Worm (Caenorhabditis elegans) whole organism, young adult: ENCODE data around the gene M163.11.

Experiments used
- B0019.2 ChIP-seq: fragments of 200-800 bp; sonication (Bioruptor generic); conservative IDR thresholded peaks from 2 replicates; pipeline ENCODE4 v1.3.6; 2022; ENCODE audit warnings: missing genetic modification reagents, missing genetic modification characterization, missing compliant biosample characterization
- B0261.1 ChIP-seq: sonication (generic microtip); optimal IDR thresholded peaks from 2 replicates; lab custom pipeline; 2016; ENCODE audit warnings: mild to moderate bottlenecking, missing genetic modification characterization, moderate library complexity, missing compliant biosample characterization
- B0336.3 ChIP-seq: fragments of 200-800 bp; sonication (Bioruptor generic); IDR thresholded peaks from 2 replicates; pipeline ENCODE4 v1.3.6; 2022; ENCODE audit warnings: missing genetic modification characterization, missing compliant biosample characterization
- C06A6.2 ChIP-seq: fragments of 200-800 bp; sonication (Bioruptor generic); conservative IDR thresholded peaks from 2 replicates; pipeline ENCODE4 v1.3.6; 2022; ENCODE audit warnings: missing genetic modification characterization, missing compliant biosample characterization
- D2030.7 ChIP-seq: fragments of 200-800 bp; sonication (Bioruptor generic); IDR thresholded peaks from 2 replicates; pipeline ENCODE4 v1.3.6; 2022; ENCODE audit warnings: missing genetic modification reagents, missing genetic modification characterization, missing compliant biosample characterization
- F23B12.7 ChIP-seq: sonication (generic microtip); optimal IDR thresholded peaks from 2 replicates; lab custom pipeline; 2017; ENCODE audit warnings: missing genetic modification characterization, mild to moderate bottlenecking, missing compliant biosample characterization, antibody characterized with exemption, moderate library complexity; ENCODE audit not compliant: insufficient read depth
- F37B4.10 ChIP-seq: fragments of 200-800 bp; sonication (Bioruptor generic); IDR thresholded peaks from 2 replicates; pipeline ENCODE4 v1.3.6; 2022; ENCODE audit warnings: missing genetic modification characterization, missing compliant biosample characterization
- F49E8.2 ChIP-seq: sonication (generic microtip); optimal IDR thresholded peaks from 3 replicates; lab custom pipeline; 2017; ENCODE audit warnings: missing genetic modification characterization, mild to moderate bottlenecking, missing compliant biosample characterization, antibody characterized with exemption, moderate library complexity; ENCODE audit not compliant: insufficient read depth
- F52B5.7 ChIP-seq: sonication (generic microtip); optimal IDR thresholded peaks from 2 replicates; lab custom pipeline; 2016; ENCODE audit warnings: mild to moderate bottlenecking, missing genetic modification characterization, missing compliant biosample characterization
- F57C9.4 ChIP-seq: sonication (generic microtip); optimal IDR thresholded peaks from 2 replicates; lab custom pipeline; 2017; ENCODE audit warnings: mild to moderate bottlenecking, missing genetic modification characterization, missing compliant biosample characterization
- K11D2.4 ChIP-seq: fragments of 200-800 bp; sonication (Bioruptor generic); IDR thresholded peaks from 2 replicates; pipeline ENCODE4 v1.3.6; 2022; ENCODE audit warnings: missing genetic modification reagents, missing genetic modification characterization, missing compliant biosample characterization
- Y67H2A.10 ChIP-seq: fragments of 200-800 bp; sonication (Bioruptor generic); conservative IDR thresholded peaks from 2 replicates; pipeline ENCODE4 v1.3.6; 2022; ENCODE audit warnings: missing genetic modification reagents, missing genetic modification characterization, missing compliant biosample characterization
- Y95B8A.8 ChIP-seq: fragments of 200-800 bp; sonication (Bioruptor generic); IDR thresholded peaks from 2 replicates; pipeline ENCODE4 v1.3.6; 2022; ENCODE audit warnings: missing genetic modification reagents, missing genetic modification characterization, missing compliant biosample characterization
- akir-1 ChIP-seq: fragments of 200-800 bp; sonication (Bioruptor generic); optimal IDR thresholded peaks from 2 replicates; lab custom pipeline; 2018; ENCODE audit warnings: mild to moderate bottlenecking, missing genetic modification characterization, moderate library complexity, missing compliant biosample characterization
- atf-7 ChIP-seq: sonication (generic microtip); optimal IDR thresholded peaks from 2 replicates; lab custom pipeline; 2017; ENCODE audit warnings: mild to moderate bottlenecking, missing genetic modification characterization, missing compliant biosample characterization
- athp-1 ChIP-seq: sonication (generic microtip); optimal IDR thresholded peaks from 2 replicates; lab custom pipeline; 2017; ENCODE audit warnings: mild to moderate bottlenecking, missing genetic modification characterization, missing compliant biosample characterization
- attf-3 ChIP-seq: fragments of 200-800 bp; sonication (Bioruptor generic); conservative IDR thresholded peaks from 2 replicates; pipeline ENCODE4 v1.3.6; 2022; ENCODE audit warnings: missing genetic modification reagents, missing genetic modification characterization, missing compliant biosample characterization
- cebp-1 ChIP-seq, 2 experiments: fragments of 200-800 bp in 1 of 2; sonication (Bioruptor generic) in 1 of 2; sonication (generic microtip) in 1 of 2; IDR thresholded peaks in 1 of 2; optimal IDR thresholded peaks in 1 of 2; 2 replicates each; pipeline versions ENCODE4 v1.3.6 to Lab custom; 2017 to 2022; ENCODE audit warnings: missing compliant biosample characterization in 2 of 2, missing genetic modification characterization in 2 of 2, mild to moderate bottlenecking in 1 of 2, missing genetic modification reagents in 1 of 2, moderate library complexity in 1 of 2
- ceh-27 ChIP-seq: fragments of 200-800 bp; sonication (Bioruptor generic); optimal IDR thresholded peaks from 2 replicates; lab custom pipeline; 2018; ENCODE audit warnings: mild to moderate bottlenecking, missing genetic modification characterization, moderate library complexity, missing compliant biosample characterization
- ceh-58 ChIP-seq: fragments of 200-800 bp; sonication (Bioruptor generic); IDR thresholded peaks from 2 replicates; pipeline ENCODE4 v1.3.6; 2022; ENCODE audit warnings: missing genetic modification characterization, missing compliant biosample characterization
- efl-1 ChIP-seq: fragments of 150-350 bp; optimal IDR thresholded peaks from 2 replicates; lab custom pipeline; 2014; ENCODE audit warnings: missing biosample characterization, missing genetic modification reagents, missing genetic modification characterization
- egl-18 ChIP-seq: fragments of 200-800 bp; sonication (Bioruptor generic); IDR thresholded peaks from 2 replicates; pipeline ENCODE4 v1.3.6; 2022; ENCODE audit warnings: missing genetic modification reagents, missing genetic modification characterization, missing compliant biosample characterization
- ekl-4 ChIP-seq: fragments of 200-800 bp; sonication (Bioruptor generic); IDR thresholded peaks from 2 replicates; pipeline ENCODE4 v1.3.6; 2022; ENCODE audit warnings: missing genetic modification reagents, missing genetic modification characterization, missing compliant biosample characterization
- ets-4 ChIP-seq: fragments of 200-800 bp; sonication (Bioruptor generic); optimal IDR thresholded peaks from 2 replicates; lab custom pipeline; 2018; ENCODE audit warnings: mild to moderate bottlenecking, missing genetic modification characterization, missing compliant biosample characterization
- gei-17 ChIP-seq: fragments of 200-800 bp; sonication (Bioruptor generic); optimal IDR thresholded peaks from 2 replicates; lab custom pipeline; 2018; ENCODE audit warnings: mild to moderate bottlenecking, missing genetic modification characterization, missing compliant biosample characterization
- hmg-20 ChIP-seq: fragments of 200-800 bp; sonication (Bioruptor generic); IDR thresholded peaks from 2 replicates; pipeline ENCODE4 v1.3.6; 2022; ENCODE audit warnings: missing genetic modification reagents, missing genetic modification characterization, missing compliant biosample characterization
- lin-40 ChIP-seq: sonication (generic microtip); optimal IDR thresholded peaks from 2 replicates; lab custom pipeline; 2016; ENCODE audit warnings: missing genetic modification characterization, mild to moderate bottlenecking, missing compliant biosample characterization, missing genotype, missing genetic modification reagents
- lin-54 ChIP-seq: fragments of 200-800 bp; sonication (Bioruptor generic); optimal IDR thresholded peaks from 2 replicates; lab custom pipeline; 2018; ENCODE audit warnings: mild to moderate bottlenecking, missing genetic modification characterization, missing compliant biosample characterization
- madf-6 ChIP-seq: fragments of 200-800 bp; sonication (Bioruptor generic); IDR thresholded peaks from 2 replicates; pipeline ENCODE4 v1.3.6; 2022; ENCODE audit warnings: missing genetic modification reagents, missing genetic modification characterization, missing compliant biosample characterization
- madf-8 ChIP-seq: fragments of 200-800 bp; sonication (Bioruptor generic); conservative IDR thresholded peaks from 2 replicates; pipeline ENCODE4 v1.3.6; 2022; ENCODE audit warnings: missing genetic modification reagents, missing genetic modification characterization, missing compliant biosample characterization
- mcd-1 ChIP-seq: fragments of 200-800 bp; sonication (Bioruptor generic); IDR thresholded peaks from 2 replicates; pipeline ENCODE4 v1.3.6; 2022; ENCODE audit warnings: missing genetic modification reagents, missing genetic modification characterization, missing compliant biosample characterization
- mel-28 ChIP-seq: sonication (generic microtip); optimal IDR thresholded peaks from 2 replicates; lab custom pipeline; 2016; ENCODE audit warnings: borderline replicate concordance, mild to moderate bottlenecking, missing genetic modification characterization, missing compliant biosample characterization
- nfya-2 ChIP-seq: fragments of 200-800 bp; sonication (Bioruptor generic); IDR thresholded peaks from 2 replicates; pipeline ENCODE4 v1.3.6; 2022; ENCODE audit warnings: missing genetic modification reagents, missing genetic modification characterization, missing compliant biosample characterization
- nhr-120 ChIP-seq: fragments of 200-800 bp; sonication (Bioruptor generic); IDR thresholded peaks from 2 replicates; pipeline ENCODE4 v1.3.6; 2022; ENCODE audit warnings: missing genetic modification characterization, missing compliant biosample characterization
- nhr-179 ChIP-seq: sonication (generic microtip); optimal IDR thresholded peaks from 2 replicates; lab custom pipeline; 2016; ENCODE audit warnings: mild to moderate bottlenecking, missing genetic modification characterization, missing compliant biosample characterization
- rec-8 ChIP-seq, 2 experiments: sonication (generic microtip); optimal IDR thresholded peaks; 2 replicates each; lab custom pipeline; 2016; ENCODE audit warnings: mild to moderate bottlenecking in 2 of 2, missing genetic modification characterization in 2 of 2, missing genetic modification reagents in 2 of 2, missing genotype in 2 of 2, missing biosample characterization in 1 of 2, missing compliant biosample characterization in 1 of 2, moderate library complexity in 1 of 2
- rpc-1 ChIP-seq, 2 experiments: fragments of 150-350 bp in 1 of 2; sonication (generic microtip) in 1 of 2; optimal IDR thresholded peaks; 2 replicates each; lab custom pipeline; 2014 to 2018; ENCODE audit warnings: missing biosample characterization in 1 of 2, missing genetic modification characterization in 1 of 2, missing genetic modification reagents in 1 of 2, missing genotype in 1 of 2
- somi-1 ChIP-seq: fragments of 200-800 bp; sonication (Bioruptor generic); optimal IDR thresholded peaks from 2 replicates; lab custom pipeline; 2018; ENCODE audit warnings: mild to moderate bottlenecking, missing genetic modification characterization, missing compliant biosample characterization
- zim-3 ChIP-seq: sonication (generic microtip); optimal IDR thresholded peaks from 2 replicates; lab custom pipeline; 2017; ENCODE audit warnings: mild to moderate bottlenecking, missing genetic modification characterization, moderate library complexity, missing compliant biosample characterization
- ztf-18 ChIP-seq: sonication (generic microtip); optimal IDR thresholded peaks from 2 replicates; lab custom pipeline; 2016; ENCODE audit warnings: missing genotype, mild to moderate bottlenecking, missing genetic modification characterization, missing compliant biosample characterization
- ztf-22 ChIP-seq: fragments of 200-800 bp; sonication (Bioruptor generic); optimal IDR thresholded peaks from 2 replicates; lab custom pipeline; 2018; ENCODE audit warnings: mild to moderate bottlenecking, missing genetic modification characterization, moderate library complexity, missing compliant biosample characterization
- ztf-25 ChIP-seq: fragments of 200-800 bp; sonication (Bioruptor generic); IDR thresholded peaks from 2 replicates; pipeline ENCODE4 v1.3.6; 2022; ENCODE audit warnings: missing genetic modification reagents, missing genetic modification characterization, missing compliant biosample characterization

M163.11 gene

ce11 chrX:14484827-14485226 lies 5.6 kb downstream of the M163.11 start, which contains the start of gene M163.8:
TSS of gene M163.8 (plus strand) at chrX:14485127.
- no peak for TF ChIP-seq Y67H2A.10
- TF ChIP-seq ceh-27 (GFP tag; lab: Kevin White, UChicago): no peak
- TF ChIP-seq B0336.3 (GFP tag; lab: Robert Waterston, UW): no peak
- TF ChIP-seq F52B5.7 (tag; lab: Kevin White, UChicago): no peak
- no peak for TF ChIP-seq attf-3 (GFP tag; lab: Robert Waterston, UW)

- TF ChIP-seq ceh-27 (GFP tag; lab: Kevin White, UChicago) (no peak), nfya-2 (GFP tag; lab: Robert Waterston, UW) (no peak), rec-8 (tag; optimal IDR thresholded peaks at IDR 0.05; lab: Kevin White, UChicago) (no peak)
These were observed 7.3 kb downstream of the M163.11 start for ce11 chrX:14486503-14486902.

- TF ChIP-seq F37B4.10: no peak
- TF ChIP-seq rpc-1 (optimal IDR thresholded peaks at IDR 0.05; lab: Kevin White, UChicago): no peak
- TF ChIP-seq rpc-1 (tag; optimal IDR thresholded peaks at IDR 0.05; lab: Kevin White, UChicago): no peak
- TF ChIP-seq B0261.1 (tag; lab: Kevin White, UChicago): no peak
- no peak for TF ChIP-seq K11D2.4 (GFP tag; lab: Robert Waterston, UW)
- no peak for TF ChIP-seq ztf-22
- TF ChIP-seq egl-18 (GFP tag; lab: Robert Waterston, UW): no peak
These were observed 8.2 kb downstream of the M163.11 start for ce11 chrX:14487333-14487732.

ce11 chrX:14487832-14488231 lies 8.7 kb downstream of the M163.11 start:
- no peak for TF ChIP-seq mel-28
- no peak for TF ChIP-seq F37B4.10
- no peak for TF ChIP-seq lin-54 (GFP tag; lab: Kevin White, UChicago)
- no peak for TF ChIP-seq somi-1 (GFP tag; lab: Kevin White, UChicago)
- TF ChIP-seq lin-40 (tag; lab: Kevin White, UChicago): no peak
- no peak for TF ChIP-seq akir-1 (GFP tag; lab: Kevin White, UChicago)
- TF ChIP-seq atf-7 (tag; lab: Kevin White, UChicago): no peak
- no peak for TF ChIP-seq Y95B8A.8 (GFP tag; lab: Robert Waterston, UW)
- no peak for TF ChIP-seq zim-3 (tag; lab: Kevin White, UChicago)
- no peak for TF ChIP-seq gei-17
- no peak for TF ChIP-seq attf-3 (GFP tag; lab: Robert Waterston, UW)
- TF ChIP-seq F49E8.2 (tag; lab: Kevin White, UChicago): no peak
- no peak for TF ChIP-seq nhr-179 (tag; lab: Kevin White, UChicago)
- no peak for TF ChIP-seq cebp-1 (GFP tag; IDR thresholded peaks at IDR 0.05; lab: Robert Waterston, UW)
- no peak for TF ChIP-seq cebp-1 (tag; optimal IDR thresholded peaks at IDR 0.05; lab: Kevin White, UChicago)
- no peak for TF ChIP-seq D2030.7

- TF ChIP-seq ztf-18 (tag; lab: Kevin White, UChicago) (peak; percentile 17), ztf-25 (no peak), nhr-120 (no peak), C06A6.2 (GFP tag; lab: Robert Waterston, UW) (no peak), B0019.2 (GFP tag; lab: Robert Waterston, UW) (no peak), athp-1 (tag; lab: Kevin White, UChicago) (no peak), efl-1 (GFP tag; lab: Kevin White, UChicago) (no peak), mcd-1 (GFP tag; lab: Robert Waterston, UW) (peak; percentile 44; the same call in 1 of the 2 replicates), ekl-4 (GFP tag; lab: Robert Waterston, UW) (no peak; the same call in 1 of the 2 replicates), ets-4 (GFP tag; lab: Kevin White, UChicago) (no peak), D2030.7 (no peak), madf-8 (GFP tag; lab: Robert Waterston, UW) (no peak), F57C9.4 (tag; lab: Kevin White, UChicago) (no peak), madf-6 (no peak), ceh-58 (GFP tag; lab: Robert Waterston, UW) (no peak), F23B12.7 (tag; lab: Kevin White, UChicago) (peak; percentile 36), hmg-20 (no peak)
These were observed 10.8 kb downstream of the M163.11 start, which contains the start of gene his-24 for ce11 chrX:14489945-14490344. TSS of gene his-24 (plus strand) at chrX:14490094.
